Worm (Caenorhabditis elegans) whole organism, L4/young adult: ENCODE results near the gene F52H2.5.

ENCODE experiments used
- W03F9.2 ChIP-seq: fragments of 150-350 bp; optimal IDR thresholded peaks from 2 replicates; lab custom pipeline; 2014; ENCODE audit warnings: missing biosample characterization, missing genetic modification characterization
- dao-5 ChIP-seq: sonication (generic microtip); optimal IDR thresholded peaks from 2 replicates; lab custom pipeline; 2016; ENCODE audit warnings: missing genotype, missing genetic modification characterization, moderate library complexity, missing compliant biosample characterization
- him-1 ChIP-seq: sonication (generic microtip); optimal IDR thresholded peaks from 2 replicates; lab custom pipeline; 2016; ENCODE audit warnings: missing genotype, missing genetic modification reagents, missing genetic modification characterization, missing compliant biosample characterization

F52H2.5 gene

ce11 chrX:2522658-2523057 lies 37.2 kb downstream of the F52H2.5 start:
- TF ChIP-seq him-1 (tag; lab: Kevin White, UChicago): no peak
- no peak for TF ChIP-seq dao-5 (tag; lab: Kevin White, UChicago)
- TF ChIP-seq W03F9.2 (tag; lab: Kevin White, UChicago): no peak

ce11 chrX:2520461-2520860 lies 39.4 kb downstream of the F52H2.5 start:
- no peak for TF ChIP-seq W03F9.2 (tag; lab: Kevin White, UChicago)

ce11 chrX:2516949-2517696 lies 42.8 kb downstream of the F52H2.5 start:
- TF ChIP-seq him-1 (tag; lab: Kevin White, UChicago) (no peak), W03F9.2 (tag; lab: Kevin White, UChicago) (no peak), dao-5 (tag; lab: Kevin White, UChicago) (no peak)

- no peak for TF ChIP-seq him-1 (tag; lab: Kevin White, UChicago)
- TF ChIP-seq W03F9.2 (tag; lab: Kevin White, UChicago): no peak
- no peak for TF ChIP-seq dao-5 (tag; lab: Kevin White, UChicago)
These were observed 44.7 kb downstream of the F52H2.5 start, which contains the start of gene syg-1 for ce11 chrX:2515224-2515623. TSS of gene syg-1 (minus strand) at chrX:2515324.

- TF ChIP-seq dao-5 (tag; lab: Kevin White, UChicago) (no peak), W03F9.2 (tag; lab: Kevin White, UChicago) (no peak), him-1 (tag; lab: Kevin White, UChicago) (no peak)
These were observed 46.1 kb downstream of the F52H2.5 start for ce11 chrX:2513667-2514198.

DNA sequence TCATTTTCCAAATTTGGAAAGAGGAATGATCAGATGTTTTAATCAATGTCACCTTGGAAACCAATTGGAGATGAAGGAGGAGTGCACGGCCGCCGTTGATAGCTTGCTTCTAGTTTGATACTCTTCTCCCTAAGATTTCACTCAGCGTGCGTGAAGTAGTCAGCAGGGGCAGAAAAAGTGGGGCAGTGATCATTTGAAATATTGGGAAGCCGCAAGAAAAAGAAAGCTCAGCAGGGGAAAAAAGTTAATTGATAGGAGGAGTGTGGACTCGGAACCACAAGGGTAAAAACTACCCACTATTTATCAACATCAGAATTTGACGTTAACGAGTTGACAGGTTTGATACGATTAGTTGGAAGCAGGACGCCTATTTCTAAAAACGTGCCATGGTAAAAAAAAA lies 51.4 kb downstream of the F52H2.5 start, which contains the start of gene K02E10.7:
Gene K02E10.7 (minus strand): TSS at position 101 of the 400 bp plus-strand sequence.
- TF ChIP-seq him-1 (tag; lab: Kevin White, UChicago) (no peak), dao-5 (tag; lab: Kevin White, UChicago) (no peak), W03F9.2 (tag; lab: Kevin White, UChicago) (no peak)
